Worm (Caenorhabditis elegans) whole organism, young adult: ENCODE measurements around the gene ops-1.
"Not testable (repeated sequence)": the region's sequence is repeated elsewhere in the genome, so short reads cannot be mapped to it uniquely, and the experiment has no call there.

Source experiments
- B0019.2 ChIP-seq: fragments of 200-800 bp; sonication (Bioruptor generic); conservative IDR thresholded peaks from 2 replicates; pipeline ENCODE4 v1.3.6; 2022; ENCODE audit warnings: missing genetic modification reagents, missing genetic modification characterization, missing compliant biosample characterization
- F23B12.7 ChIP-seq: sonication (generic microtip); optimal IDR thresholded peaks from 2 replicates; lab custom pipeline; 2017; ENCODE audit warnings: missing genetic modification characterization, mild to moderate bottlenecking, missing compliant biosample characterization, antibody characterized with exemption, moderate library complexity; ENCODE audit not compliant: insufficient read depth
- F52B5.7 ChIP-seq: sonication (generic microtip); optimal IDR thresholded peaks from 2 replicates; lab custom pipeline; 2016; ENCODE audit warnings: mild to moderate bottlenecking, missing genetic modification characterization, missing compliant biosample characterization
- F57C9.4 ChIP-seq: sonication (generic microtip); optimal IDR thresholded peaks from 2 replicates; lab custom pipeline; 2017; ENCODE audit warnings: mild to moderate bottlenecking, missing genetic modification characterization, missing compliant biosample characterization
- K11D2.4 ChIP-seq: fragments of 200-800 bp; sonication (Bioruptor generic); IDR thresholded peaks from 2 replicates; pipeline ENCODE4 v1.3.6; 2022; ENCODE audit warnings: missing genetic modification reagents, missing genetic modification characterization, missing compliant biosample characterization
- Y53F4B.3 ChIP-seq: fragments of 200-800 bp; sonication (Bioruptor generic); IDR thresholded peaks from 2 replicates; pipeline ENCODE4 v1.3.6; 2022; ENCODE audit warnings: missing genetic modification reagents, missing genetic modification characterization, missing compliant biosample characterization
- Y53G8AR.9 ChIP-seq: fragments of 200-800 bp; sonication (Bioruptor generic); conservative IDR thresholded peaks from 2 replicates; pipeline ENCODE4 v1.3.6; 2022; ENCODE audit warnings: missing genetic modification reagents, missing genetic modification characterization, missing compliant biosample characterization
- ZK185.1 ChIP-seq: sonication (generic microtip); optimal IDR thresholded peaks from 2 replicates; lab custom pipeline; 2016; ENCODE audit warnings: mild to moderate bottlenecking, missing genetic modification characterization, missing compliant biosample characterization; ENCODE audit not compliant: poor library complexity, severe bottlenecking
- aptf-2 ChIP-seq: fragments of 200-800 bp; sonication (Bioruptor generic); conservative IDR thresholded peaks from 2 replicates; pipeline ENCODE4 v1.3.6; 2022; ENCODE audit warnings: missing genetic modification reagents, missing genetic modification characterization, missing compliant biosample characterization
- atf-7 ChIP-seq: sonication (generic microtip); optimal IDR thresholded peaks from 2 replicates; lab custom pipeline; 2017; ENCODE audit warnings: mild to moderate bottlenecking, missing genetic modification characterization, missing compliant biosample characterization
- ceh-58 ChIP-seq: fragments of 200-800 bp; sonication (Bioruptor generic); IDR thresholded peaks from 2 replicates; pipeline ENCODE4 v1.3.6; 2022; ENCODE audit warnings: missing genetic modification characterization, missing compliant biosample characterization
- ceh-91 ChIP-seq: fragments of 200-800 bp; sonication (Bioruptor generic); IDR thresholded peaks from 2 replicates; pipeline ENCODE4 v1.3.6; 2022; ENCODE audit warnings: missing genetic modification reagents, missing genetic modification characterization, missing compliant biosample characterization
- die-1 ChIP-seq: sonication (generic microtip); optimal IDR thresholded peaks from 2 replicates; lab custom pipeline; 2016; ENCODE audit warnings: missing genotype, mild to moderate bottlenecking, missing genetic modification characterization, missing compliant biosample characterization
- dpl-1 ChIP-seq: fragments of 150-350 bp; optimal IDR thresholded peaks from 2 replicates; lab custom pipeline; 2014; ENCODE audit warnings: missing biosample characterization, missing genetic modification reagents, missing genetic modification characterization
- egrh-3 ChIP-seq: fragments of 200-800 bp; sonication (Bioruptor generic); IDR thresholded peaks from 2 replicates; pipeline ENCODE4 v1.3.6; 2022; ENCODE audit warnings: missing genetic modification reagents, missing genetic modification characterization, missing compliant biosample characterization
- ets-4 ChIP-seq: fragments of 200-800 bp; sonication (Bioruptor generic); optimal IDR thresholded peaks from 2 replicates; lab custom pipeline; 2018; ENCODE audit warnings: mild to moderate bottlenecking, missing genetic modification characterization, missing compliant biosample characterization
- gei-17 ChIP-seq: fragments of 200-800 bp; sonication (Bioruptor generic); optimal IDR thresholded peaks from 2 replicates; lab custom pipeline; 2018; ENCODE audit warnings: mild to moderate bottlenecking, missing genetic modification characterization, missing compliant biosample characterization
- hlh-12 ChIP-seq: sonication (generic microtip); optimal IDR thresholded peaks from 2 replicates; lab custom pipeline; 2016; ENCODE audit warnings: missing genetic modification characterization, missing compliant biosample characterization
- hmg-20 ChIP-seq: fragments of 200-800 bp; sonication (Bioruptor generic); IDR thresholded peaks from 2 replicates; pipeline ENCODE4 v1.3.6; 2022; ENCODE audit warnings: missing genetic modification reagents, missing genetic modification characterization, missing compliant biosample characterization
- lag-1 ChIP-seq: fragments of 200-800 bp; sonication (Bioruptor generic); IDR thresholded peaks from 2 replicates; pipeline ENCODE4 v1.3.6; 2022; ENCODE audit warnings: missing genetic modification reagents, missing genetic modification characterization, missing compliant biosample characterization
- let-526 ChIP-seq: fragments of 200-800 bp; sonication (Bioruptor generic); IDR thresholded peaks from 2 replicates; pipeline ENCODE4 v1.3.6; 2022; ENCODE audit warnings: missing genetic modification reagents, missing genetic modification characterization, missing compliant biosample characterization
- lin-35 ChIP-seq, 3 experiments: fragments of 150-350 bp in 2 of 3; sonication (generic microtip) in 1 of 3; optimal IDR thresholded peaks; 2 replicates each; lab custom pipeline; 2014 to 2018; ENCODE audit warnings: missing biosample characterization in 3 of 3, missing genetic modification characterization in 3 of 3, missing genetic modification reagents in 3 of 3
- lin-40 ChIP-seq: sonication (generic microtip); optimal IDR thresholded peaks from 2 replicates; lab custom pipeline; 2016; ENCODE audit warnings: missing genetic modification characterization, mild to moderate bottlenecking, missing compliant biosample characterization, missing genotype, missing genetic modification reagents
- madf-3 ChIP-seq: fragments of 200-800 bp; sonication (Bioruptor generic); IDR thresholded peaks from 2 replicates; pipeline ENCODE4 v1.3.6; 2022; ENCODE audit warnings: missing genetic modification reagents, missing genetic modification characterization, missing compliant biosample characterization
- madf-8 ChIP-seq: fragments of 200-800 bp; sonication (Bioruptor generic); conservative IDR thresholded peaks from 2 replicates; pipeline ENCODE4 v1.3.6; 2022; ENCODE audit warnings: missing genetic modification reagents, missing genetic modification characterization, missing compliant biosample characterization
- mcd-1 ChIP-seq: fragments of 200-800 bp; sonication (Bioruptor generic); IDR thresholded peaks from 2 replicates; pipeline ENCODE4 v1.3.6; 2022; ENCODE audit warnings: missing genetic modification reagents, missing genetic modification characterization, missing compliant biosample characterization
- nfyb-1 ChIP-seq: fragments of 200-800 bp; sonication (Bioruptor generic); IDR thresholded peaks from 2 replicates; pipeline ENCODE4 v1.3.6; 2022; ENCODE audit warnings: missing genetic modification reagents, missing genetic modification characterization, missing compliant biosample characterization
- nhr-120 ChIP-seq: fragments of 200-800 bp; sonication (Bioruptor generic); IDR thresholded peaks from 2 replicates; pipeline ENCODE4 v1.3.6; 2022; ENCODE audit warnings: missing genetic modification characterization, missing compliant biosample characterization
- nhr-179 ChIP-seq: sonication (generic microtip); optimal IDR thresholded peaks from 2 replicates; lab custom pipeline; 2016; ENCODE audit warnings: mild to moderate bottlenecking, missing genetic modification characterization, missing compliant biosample characterization
- nhr-80 ChIP-seq: sonication (generic microtip); optimal IDR thresholded peaks from 2 replicates; lab custom pipeline; 2016; ENCODE audit warnings: missing genetic modification characterization, missing compliant biosample characterization
- rec-8 ChIP-seq, 2 experiments: sonication (generic microtip); optimal IDR thresholded peaks; 2 replicates each; lab custom pipeline; 2016; ENCODE audit warnings: mild to moderate bottlenecking in 2 of 2, missing genetic modification characterization in 2 of 2, missing genetic modification reagents in 2 of 2, missing genotype in 2 of 2, missing biosample characterization in 1 of 2, missing compliant biosample characterization in 1 of 2, moderate library complexity in 1 of 2
- rpc-1 ChIP-seq, 2 experiments: fragments of 150-350 bp in 1 of 2; sonication (generic microtip) in 1 of 2; optimal IDR thresholded peaks; 2 replicates each; lab custom pipeline; 2014 to 2018; ENCODE audit warnings: missing biosample characterization in 1 of 2, missing genetic modification characterization in 1 of 2, missing genetic modification reagents in 1 of 2, missing genotype in 1 of 2
- snpc-3.4 ChIP-seq: sonication (generic microtip); optimal IDR thresholded peaks from 2 replicates; lab custom pipeline; 2017; ENCODE audit warnings: missing genetic modification characterization, mild to moderate bottlenecking, missing compliant biosample characterization, antibody characterized with exemption, moderate library complexity, missing genotype, missing genetic modification reagents
- unc-62 ChIP-seq: fragments of 150-350 bp; optimal IDR thresholded peaks from 2 replicates; lab custom pipeline; 2014; ENCODE audit warnings: missing biosample characterization, missing genetic modification reagents, missing genetic modification characterization
- zfh-2 ChIP-seq: fragments of 200-800 bp; sonication (Bioruptor generic); conservative IDR thresholded peaks from 2 replicates; pipeline ENCODE4 v1.3.6; 2022; ENCODE audit warnings: missing genetic modification reagents, missing genetic modification characterization, missing compliant biosample characterization
- zim-3 ChIP-seq: sonication (generic microtip); optimal IDR thresholded peaks from 2 replicates; lab custom pipeline; 2017; ENCODE audit warnings: mild to moderate bottlenecking, missing genetic modification characterization, moderate library complexity, missing compliant biosample characterization
- ztf-18 ChIP-seq: sonication (generic microtip); optimal IDR thresholded peaks from 2 replicates; lab custom pipeline; 2016; ENCODE audit warnings: missing genotype, mild to moderate bottlenecking, missing genetic modification characterization, missing compliant biosample characterization

Gene ops-1

ce11 chrIV:6258967-6259366, 25.2 kb downstream of the ops-1 start:
- TF ChIP-seq F52B5.7 (tag; lab: Kevin White, UChicago), result no peak
- 0 out of 2 replicates have a peak, but pooled peaks have one; percentile 52 for TF ChIP-seq madf-3 (GFP tag; lab: Robert Waterston, UW)

DNA sequence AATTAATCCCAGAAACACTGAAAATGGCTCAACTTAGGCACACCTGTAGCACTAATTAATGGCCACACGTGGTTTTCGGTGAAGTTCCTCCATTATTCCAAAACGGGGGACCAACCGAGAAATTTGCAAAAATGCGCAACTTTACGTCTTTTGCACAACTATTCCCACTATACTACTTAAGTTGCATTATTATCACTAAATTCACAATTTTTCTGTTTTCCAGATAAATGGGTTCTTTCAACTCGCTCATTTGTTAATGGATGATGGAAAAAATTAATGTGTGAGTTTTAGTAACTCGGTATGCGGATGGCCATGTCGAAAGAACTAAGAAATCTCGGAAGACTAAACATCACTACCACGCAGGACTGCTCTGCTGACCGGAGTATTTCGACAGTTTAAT, 29.5 kb downstream of the ops-1 start, which contains the start of gene T13A10.64:
Gene T13A10.64 (plus strand): TSS at position 301 of the 400 bp plus-strand sequence.
- TF ChIP-seq nfyb-1 (GFP tag; lab: Robert Waterston, UW) (no peak), zim-3 (tag; lab: Kevin White, UChicago) (no peak), F23B12.7 (tag; lab: Kevin White, UChicago) (no peak), lin-40 (tag; lab: Kevin White, UChicago) (no peak), lin-35 (GFP tag; optimal IDR thresholded peaks at IDR 0.05; lab: Kevin White, UChicago) (no peak), madf-3 (GFP tag; lab: Robert Waterston, UW) (no peak), aptf-2 (no peak), rec-8 (tag; optimal IDR thresholded peaks at IDR 0.05; lab: Kevin White, UChicago) (no peak), ets-4 (GFP tag; lab: Kevin White, UChicago) (no peak), madf-8 (GFP tag; lab: Robert Waterston, UW) (no peak), lag-1 (no peak), nhr-179 (tag; lab: Kevin White, UChicago) (no peak), F52B5.7 (tag; lab: Kevin White, UChicago) (no peak), rpc-1 (optimal IDR thresholded peaks at IDR 0.05; lab: Kevin White, UChicago) (no peak), rpc-1 (tag; optimal IDR thresholded peaks at IDR 0.05; lab: Kevin White, UChicago) (no peak), egrh-3 (GFP tag; lab: Robert Waterston, UW) (no peak), F57C9.4 (tag; lab: Kevin White, UChicago) (no peak)

ce11 chrIV:6253000-6253399, 31.2 kb downstream of the ops-1 start, which contains the start of gene T13A10.2:
T13A10.2 (plus strand) TSS chrIV:6253300.
- not testable (repeated sequence) for TF ChIP-seq gei-17 (GFP tag; lab: Kevin White, UChicago); die-1 (tag; lab: Kevin White, UChicago); K11D2.4 (GFP tag; lab: Robert Waterston, UW)

DNA sequence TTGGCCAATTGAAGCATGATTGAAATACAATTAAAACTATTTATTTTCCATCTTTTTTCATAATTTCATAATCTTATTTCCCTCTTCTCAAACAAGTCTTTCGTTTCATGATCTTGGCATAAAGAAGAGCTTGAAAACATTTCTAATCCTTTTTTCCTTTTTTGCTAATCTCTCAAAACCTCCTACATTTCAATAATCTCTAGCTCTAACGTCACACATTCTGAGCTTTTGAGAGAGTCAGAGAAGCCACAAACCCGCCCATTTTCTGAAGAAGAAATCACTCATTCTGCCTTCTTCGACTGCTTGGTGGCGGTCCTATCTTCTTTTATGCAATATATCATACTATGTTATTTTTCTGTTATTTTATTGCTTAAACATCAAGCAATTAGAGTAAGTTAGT, 34.6 kb downstream of the ops-1 start, which contains the start of gene F58F9.1:
Gene F58F9.1 (plus strand): TSS at position 251 of the 400 bp plus-strand sequence.
- TF ChIP-seq mcd-1, result no peak
- TF ChIP-seq dpl-1 (GFP tag; lab: Kevin White, UChicago), result no peak
- no peak for TF ChIP-seq B0019.2 (GFP tag; lab: Robert Waterston, UW)
- TF ChIP-seq, all 124 proteins: peak for 0

DNA sequence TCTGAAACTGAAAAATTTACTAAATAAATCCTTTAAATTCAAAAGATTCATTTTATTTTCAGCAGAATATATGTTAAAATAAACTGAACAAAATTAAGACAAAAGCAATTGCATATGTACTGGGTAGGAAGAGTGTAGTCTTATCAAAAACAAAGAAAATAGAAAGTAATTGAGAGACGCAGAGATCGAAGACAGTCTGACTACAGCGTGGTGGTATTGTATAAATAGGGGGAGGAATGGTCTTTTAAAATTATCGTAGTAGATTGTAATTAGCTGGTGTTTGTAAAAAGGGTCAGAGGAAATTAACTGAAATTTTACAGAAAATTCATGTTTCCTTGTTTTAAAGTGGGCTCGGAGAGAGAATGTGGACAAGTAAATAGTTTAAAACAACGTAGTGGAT, 35.7 kb downstream of the ops-1 start, which contains the start of gene acox-3:
Gene acox-3 (minus strand): TSS at position 7 of the 400 bp plus-strand sequence.
- TF ChIP-seq nhr-80 (tag; lab: Kevin White, UChicago) (peak; percentile 18), unc-62 (no peak), ceh-58 (GFP tag; lab: Robert Waterston, UW) (no peak), hmg-20 (GFP tag; lab: Robert Waterston, UW) (no peak), F23B12.7 (tag; lab: Kevin White, UChicago) (no peak), F57C9.4 (tag; lab: Kevin White, UChicago) (no peak), let-526 (GFP tag; lab: Robert Waterston, UW) (no peak)

DNA sequence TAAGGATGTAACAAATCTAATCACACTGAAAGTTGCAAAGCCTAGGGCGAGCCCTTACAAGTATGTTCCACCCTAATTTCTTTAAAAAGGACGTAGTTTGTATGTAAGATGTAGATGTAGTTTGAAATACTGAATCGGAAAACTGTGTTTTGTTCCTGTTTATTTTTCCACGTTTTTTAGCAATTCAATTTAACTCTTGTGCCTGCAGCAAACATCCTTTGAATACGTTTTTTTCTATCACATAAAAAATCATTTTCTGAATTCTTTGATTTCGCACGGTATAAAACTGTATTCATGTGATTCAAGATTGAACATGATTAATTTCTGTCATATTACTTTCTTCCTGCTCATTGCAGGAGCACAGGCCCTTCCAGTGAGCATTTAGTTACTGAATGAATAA, 44.2 kb downstream of the ops-1 start, which contains the start of gene F58F9.9:
Gene F58F9.9 (plus strand): TSS at position 301 of the 400 bp plus-strand sequence.
- TF ChIP-seq atf-7 (no peak), Y53F4B.3 (GFP tag; lab: Robert Waterston, UW) (no peak), egrh-3 (GFP tag; lab: Robert Waterston, UW) (no peak), hlh-12 (tag; lab: Kevin White, UChicago) (no peak), nhr-179 (tag; lab: Kevin White, UChicago) (no peak), ZK185.1 (no peak), F52B5.7 (tag; lab: Kevin White, UChicago) (no peak), ceh-91 (GFP tag; lab: Robert Waterston, UW) (no peak), ztf-18 (tag; lab: Kevin White, UChicago) (no peak), lin-35 (GFP tag; optimal IDR thresholded peaks at IDR 0.05; lab: Kevin White, UChicago) (no peak), Y53G8AR.9 (GFP tag; lab: Robert Waterston, UW) (no peak), zfh-2 (no peak), nhr-120 (GFP tag; lab: Robert Waterston, UW) (no peak), snpc-3.4 (tag; lab: Kevin White, UChicago) (no peak)
- TF ChIP-seq, all 124 proteins: peak for 0
